Worm (Caenorhabditis elegans): ENCODE data around the gene ssup-72.

ce11 chrII:6752027-6752426 lies 24.4 kb upstream of the ssup-72 start, which contains the start of gene F41G3.19:
- TF ChIP-seq pax-1 (tag; optimal IDR thresholded peaks at IDR 0.05) (no peak), che-1 (tag; optimal IDR thresholded peaks at IDR 0.05) (no peak), ceh-34 (tag; optimal IDR thresholded peaks at IDR 0.05) (no peak), unc-3 (GFP tag; conservative IDR thresholded peaks at IDR 0.05) (no peak), unc-3 (tag; optimal IDR thresholded peaks at IDR 0.05) (no peak), pha-4 (tag; optimal IDR thresholded peaks at IDR 0.05) (no peak), C08G9.2 (tag; optimal IDR thresholded peaks at IDR 0.05) (no peak), ceh-45 (GFP tag; IDR thresholded peaks at IDR 0.05) (no peak), rnt-1 (tag; optimal IDR thresholded peaks at IDR 0.05) (no peak), nhr-11 (tag; optimal IDR thresholded peaks at IDR 0.05) (no peak), pag-3 (tag; optimal IDR thresholded peaks at IDR 0.05; ENCODE audit: borderline replicate concordance) (no peak)
